Worm (Caenorhabditis elegans) whole organism, L4/young adult: Measurements from ENCODE around the gene ints-6.

ENCODE experiments used
- W03F9.2 ChIP-seq: fragments of 150-350 bp; optimal IDR thresholded peaks from 2 replicates; lab custom pipeline; 2014; ENCODE audit warnings: missing biosample characterization, missing genetic modification characterization
- dao-5 ChIP-seq: sonication (generic microtip); optimal IDR thresholded peaks from 2 replicates; lab custom pipeline; 2016; ENCODE audit warnings: missing genotype, missing genetic modification characterization, moderate library complexity, missing compliant biosample characterization

DNA sequence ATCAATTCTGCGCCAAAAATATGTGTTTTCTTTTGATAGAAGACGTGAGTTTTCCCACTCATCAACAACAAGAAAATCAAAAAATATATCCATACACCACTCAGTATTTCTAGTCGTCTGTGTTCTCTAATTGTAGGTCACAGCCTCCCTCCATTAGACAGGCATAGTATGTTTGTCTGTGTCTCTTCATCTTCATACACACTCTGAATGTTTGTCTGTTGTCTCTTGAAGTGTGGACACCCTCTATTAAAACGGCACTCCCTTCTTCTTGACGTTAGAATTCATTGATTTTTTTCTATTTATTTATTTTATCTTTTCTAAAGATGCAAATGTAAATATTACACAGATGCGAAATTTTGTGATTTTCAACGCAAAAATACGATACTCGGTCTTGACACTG lies 45.8 kb downstream of the ints-6 start:
- no peak for TF ChIP-seq dao-5 (tag; lab: Kevin White, UChicago)
- TF ChIP-seq W03F9.2 (tag; lab: Kevin White, UChicago), result peak; percentile 10
